Fruit fly (Drosophila melanogaster) whole organism, larva: ENCODE measurements around the gene CG13806.

ENCODE experiments used
- noc ChIP-seq: fragments of 200-800 bp; sonication (Bioruptor generic); optimal IDR thresholded peaks from 3 replicates; lab custom pipeline; 2019; ENCODE audit warnings: missing biosample characterization, mild to moderate bottlenecking, missing genetic modification characterization, moderate library complexity

Gene CG13806

DNA sequence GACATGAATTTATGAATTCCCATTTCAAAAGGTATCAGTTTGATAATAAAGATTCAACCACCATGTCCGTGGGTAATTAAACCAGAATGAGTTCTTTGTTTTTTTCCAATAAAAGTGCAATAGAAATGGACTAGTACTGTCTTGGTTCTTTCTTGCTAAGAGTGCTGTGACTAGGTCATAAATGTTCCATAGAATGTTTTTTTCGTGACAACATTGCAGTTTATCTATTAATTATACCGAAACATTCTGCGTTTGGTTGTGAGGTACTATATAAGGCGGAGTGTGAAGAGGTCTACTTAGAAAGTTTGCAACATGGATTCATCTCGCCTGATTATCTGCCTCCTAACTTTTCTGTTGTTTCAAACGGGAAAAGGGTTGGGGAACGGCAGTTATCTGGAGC is 1.4 kb downstream of the CG13806 start, which contains the start of gene obst-I:
obst-I (plus strand) TSS at position 301 of the 400 bp plus-strand sequence.
- TF ChIP-seq noc (tag; lab: Kevin White, UChicago): no peak

- TF ChIP-seq noc (tag; lab: Kevin White, UChicago): no peak
These were observed 2.3 kb downstream of the CG13806 start, which contains the start of gene CG32302 for dm6 chr3L:2268525-2268924. CG32302 (plus strand) TSS chr3L:2268825.

DNA sequence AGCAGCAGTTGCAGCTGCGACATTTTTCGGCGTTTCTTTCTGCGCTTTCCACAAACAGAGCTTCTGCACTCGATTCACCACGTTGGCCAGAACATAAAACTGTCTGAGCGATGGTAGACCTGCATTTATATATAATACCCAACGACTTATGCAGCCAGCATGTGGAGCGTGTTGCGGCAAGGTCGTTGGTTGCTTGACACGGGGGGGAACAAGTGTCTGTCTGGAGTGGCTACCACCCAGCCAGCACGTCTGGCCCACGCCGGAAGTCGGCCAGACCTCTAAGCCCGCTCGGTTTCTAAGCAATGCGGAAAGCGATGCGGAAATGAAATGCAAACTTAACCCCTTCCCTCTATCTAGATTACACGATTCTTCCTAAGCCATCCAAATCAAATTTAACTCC is 6.5 kb downstream of the CG13806 start, which contains the start of gene yellow-g:
yellow-g (minus strand) TSS at position 101 of the 400 bp plus-strand sequence.
- no peak for TF ChIP-seq noc (tag; lab: Kevin White, UChicago)

DNA sequence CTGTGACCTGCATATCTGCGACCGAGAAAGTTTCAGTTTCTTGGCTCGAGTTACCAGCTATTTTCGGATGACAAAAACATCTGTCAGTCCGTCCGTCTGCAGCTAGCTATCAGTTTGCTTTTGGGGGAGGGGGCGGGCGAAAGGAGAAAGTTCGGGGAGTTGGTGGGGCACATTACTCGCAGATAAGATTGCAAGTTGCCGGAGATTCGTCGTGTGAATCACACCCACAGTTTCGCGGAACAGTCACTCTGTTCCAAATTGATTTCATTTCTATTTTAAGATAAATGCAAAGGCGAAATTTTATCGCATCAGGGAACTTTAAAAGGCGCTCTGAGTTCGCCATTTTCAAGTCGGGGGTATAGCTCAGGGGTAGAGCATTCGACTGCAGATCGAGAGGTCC is 7.2 kb downstream of the CG13806 start:
- TF ChIP-seq noc (tag; lab: Kevin White, UChicago): no peak

dm6 chr3L:2276250-2276649 is 10.1 kb downstream of the CG13806 start, which contains the start of gene yellow-g2:
yellow-g2 (plus strand) TSS chr3L:2276550.
- TF ChIP-seq noc (tag; lab: Kevin White, UChicago): no peak

- TF ChIP-seq noc (tag; lab: Kevin White, UChicago): no peak
These were observed 16.3 kb downstream of the CG13806 start, which contains the start of gene MsR2 for dm6 chr3L:2282506-2282905. MsR2 (plus strand) TSS chr3L:2282883.
